Fruit fly (Drosophila melanogaster): ENCODE data around the gene CG7872.
A peak's percentile ranks its signal among the peaks of the same experiment; 100 is the strongest.

The CG7872 gene

DNA sequence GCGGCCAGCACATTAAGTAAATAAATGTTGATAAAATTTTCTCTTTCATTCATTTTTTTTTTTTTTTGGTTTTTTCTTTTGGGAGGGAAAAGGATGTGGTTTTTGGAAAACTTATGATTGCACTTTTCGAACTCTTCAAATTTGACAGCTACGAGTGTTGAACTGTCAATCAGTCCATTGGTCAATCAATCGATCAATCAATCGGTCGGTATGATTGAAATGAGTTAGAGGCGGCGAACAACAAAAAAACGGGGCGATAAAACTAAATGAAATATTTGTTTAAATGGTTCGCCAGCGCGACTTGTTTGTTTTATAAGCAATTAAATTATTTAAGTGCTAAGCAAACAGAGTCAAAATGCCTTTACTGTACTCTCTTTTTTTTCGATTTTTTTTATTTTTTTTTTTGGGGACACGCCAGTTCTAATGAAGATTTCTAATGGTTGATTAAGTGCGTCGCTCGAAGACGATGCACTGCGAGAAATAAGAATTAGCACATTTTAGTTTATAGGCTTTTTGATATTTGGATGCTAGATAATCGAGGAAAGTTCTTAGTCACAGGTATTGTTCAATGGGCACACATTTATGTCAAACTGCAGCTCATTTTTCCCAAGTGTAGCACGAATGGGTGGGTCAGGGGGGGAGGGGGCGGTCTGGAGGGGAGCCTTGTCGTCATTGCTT lies 41.1 kb downstream of the CG7872 start (continued):
- TF ChIP-seq CG16815 (GFP tag; optimal IDR thresholded peaks at IDR 0.05): peak; percentile 58
- TF ChIP-seq mld (GFP tag; IDR thresholded peaks at IDR 0.05; ENCODE audit: partially characterized antibody): no peak
- TF ChIP-seq Elba2 (GFP tag; optimal IDR thresholded peaks at IDR 0.05): no peak
- peak; percentile 85 for TF ChIP-seq dysf (GFP tag; IDR thresholded peaks at IDR 0.05)
- peak; percentile 23 for TF ChIP-seq CG6765 (GFP tag; optimal IDR thresholded peaks at IDR 0.05)
- TF ChIP-seq CG14965 (GFP tag; optimal IDR thresholded peaks at IDR 0.05; ENCODE audit: borderline replicate concordance): no peak
- TF ChIP-seq CHES-1-like (GFP tag; optimal IDR thresholded peaks at IDR 0.05): no peak
- no peak for TF ChIP-seq Hmx (GFP tag; optimal IDR thresholded peaks at IDR 0.05)
- no peak; the same call in 1 of the 2 replicates for TF ChIP-seq Adf1 (GFP tag; IDR thresholded peaks at IDR 0.05)
- TF ChIP-seq CG10431 (GFP tag; optimal IDR thresholded peaks at IDR 0.05): peak; percentile 39
- peak; percentile 59 for TF ChIP-seq CG5180 (GFP tag; optimal IDR thresholded peaks at IDR 0.05)
- TF ChIP-seq CG17612 (GFP tag; IDR thresholded peaks at IDR 0.05): no peak; the same call in 1 of the 2 replicates
- TF ChIP-seq CG16863 (GFP tag; optimal IDR thresholded peaks at IDR 0.05): peak; percentile 79
- TF ChIP-seq twi (tag; optimal IDR thresholded peaks at IDR 0.05): peak; percentile 75
- TF ChIP-seq CG3838 (GFP tag; optimal IDR thresholded peaks at IDR 0.05): no peak
- peak; percentile 66 for TF ChIP-seq zf30C (GFP tag; optimal IDR thresholded peaks at IDR 0.05)
- peak; percentile 58 for TF ChIP-seq btn (GFP tag; optimal IDR thresholded peaks at IDR 0.05)
- TF ChIP-seq grau (tag; optimal IDR thresholded peaks at IDR 0.05): peak; percentile 79
- TF ChIP-seq Dad (GFP tag; optimal IDR thresholded peaks at IDR 0.05): peak; percentile 57
- TF ChIP-seq ind (GFP tag; optimal IDR thresholded peaks at IDR 0.05): peak; percentile 90
- peak; percentile 86 for TF ChIP-seq fd96Cb (tag; optimal IDR thresholded peaks at IDR 0.05)
- peak; percentile 28 for TF ChIP-seq CG18476 (GFP tag; optimal IDR thresholded peaks at IDR 0.05)
- TF ChIP-seq CG30431 (GFP tag; optimal IDR thresholded peaks at IDR 0.05): peak; percentile 79
- TF ChIP-seq shn (GFP tag; optimal IDR thresholded peaks at IDR 0.05): peak; percentile 62
- TF ChIP-seq CkIIα-i1 (GFP tag; IDR thresholded peaks at IDR 0.05): peak; percentile 20; the same call in 1 of the 2 replicates
- TF ChIP-seq ab (GFP tag; optimal IDR thresholded peaks at IDR 0.05): no peak
- TF ChIP-seq pb (GFP tag; optimal IDR thresholded peaks at IDR 0.05): peak; percentile 55
- TF ChIP-seq ttk (GFP tag; IDR thresholded peaks at IDR 0.05): peak; percentile 78
- TF ChIP-seq Bdp1 (GFP tag; optimal IDR thresholded peaks at IDR 0.05): peak; percentile 25
- peak; percentile 71 for TF ChIP-seq CG2889 (GFP tag; IDR thresholded peaks at IDR 0.05)
- TF ChIP-seq cwo (GFP tag; optimal IDR thresholded peaks at IDR 0.05): peak; percentile 62
- no peak for TF ChIP-seq BEAF-32 (GFP tag; optimal IDR thresholded peaks at IDR 0.05)
- TF ChIP-seq cas (GFP tag; IDR thresholded peaks at IDR 0.05): no peak
- TF ChIP-seq klu (GFP tag; IDR thresholded peaks at IDR 0.05): peak; percentile 52; the same call in 1 of the 2 replicates
- TF ChIP-seq zen2 (GFP tag; IDR thresholded peaks at IDR 0.05; ENCODE audit: partially characterized antibody): no peak
- peak; percentile 88 for TF ChIP-seq nmo (GFP tag; optimal IDR thresholded peaks at IDR 0.05)
- TF ChIP-seq CG11085 (GFP tag; IDR thresholded peaks at IDR 0.05): 0 out of 2 replicates have a peak, but pooled peaks have one; percentile 44
- peak; percentile 87 for TF ChIP-seq tin (GFP tag; optimal IDR thresholded peaks at IDR 0.05)
- TF ChIP-seq CG6272 (GFP tag; IDR thresholded peaks at IDR 0.05): peak; percentile 67
- no peak for TF ChIP-seq CG10321 (GFP tag; IDR thresholded peaks at IDR 0.05)
- TF ChIP-seq CG8281 (tag; optimal IDR thresholded peaks at IDR 0.05): peak; percentile 95
- TF ChIP-seq CG34376 (GFP tag; optimal IDR thresholded peaks at IDR 0.05): no peak
- TF ChIP-seq CG12071 (GFP tag; optimal IDR thresholded peaks at IDR 0.05): peak; percentile 73
- no peak for TF ChIP-seq CG15479 (GFP tag; optimal IDR thresholded peaks at IDR 0.05)
- TF ChIP-seq C15 (GFP tag; IDR thresholded peaks at IDR 0.05): no peak
- TF ChIP-seq PHDP (tag; optimal IDR thresholded peaks at IDR 0.05): peak; percentile 69
- peak in 1 of 2 experiments; percentile 25 for TF ChIP-seq crp (GFP tag; optimal IDR thresholded peaks at IDR 0.05)
- TF ChIP-seq gsb (GFP tag; IDR thresholded peaks at IDR 0.05): peak; percentile 62
- 0 out of 2 replicates have a peak, but pooled peaks have one; percentile 44 for TF ChIP-seq al (GFP tag; IDR thresholded peaks at IDR 0.05)

Measured in whole organism, embryonic.